Worm (Caenorhabditis elegans) whole organism, L1 larva: ENCODE results near the gene spig-7.

ENCODE experiments used
- ama-1 ChIP-seq: fragments of 150-350 bp; optimal IDR thresholded peaks from 2 replicates; lab custom pipeline; 2014
- elt-2 ChIP-seq: sonication (generic microtip); optimal IDR thresholded peaks from 2 replicates; lab custom pipeline; 2016; ENCODE audit warnings: missing genetic modification characterization, mild to moderate bottlenecking, inconsistent platforms, missing compliant biosample characterization, missing genetic modification reagents
- fkh-8 ChIP-seq: sonication (generic microtip); optimal IDR thresholded peaks from 2 replicates; lab custom pipeline; 2016; ENCODE audit warnings: mild to moderate bottlenecking, missing genetic modification characterization, missing compliant biosample characterization
- lin-13 ChIP-seq: fragments of 150-350 bp; optimal IDR thresholded peaks from 2 replicates; lab custom pipeline; 2014; ENCODE audit warnings: missing biosample characterization, missing genetic modification reagents, missing genetic modification characterization
- nhr-12 ChIP-seq: sonication (generic microtip); optimal IDR thresholded peaks from 2 replicates; lab custom pipeline; 2017; ENCODE audit warnings: missing biosample characterization, missing genetic modification characterization
- nhr-28 ChIP-seq: fragments of 150-350 bp; optimal IDR thresholded peaks from 2 replicates; lab custom pipeline; 2014; ENCODE audit warnings: missing biosample characterization, missing genetic modification characterization
- snpc-4 ChIP-seq: fragments of 150-350 bp; optimal IDR thresholded peaks from 2 replicates; lab custom pipeline; 2014; ENCODE audit warnings: missing biosample characterization, missing genetic modification characterization
- ztf-11 ChIP-seq, 2 experiments: sonication (generic microtip); optimal IDR thresholded peaks; 2 replicates each; lab custom pipeline; 2016 to 2017; ENCODE audit warnings: missing genetic modification characterization in 2 of 2, missing biosample characterization in 1 of 2, missing compliant biosample characterization in 1 of 2

- TF ChIP-seq ama-1 (lab: Kevin White, UChicago): no peak
- no peak for TF ChIP-seq lin-13 (GFP tag; lab: Kevin White, UChicago)
- no peak for TF ChIP-seq nhr-28
- no peak for TF ChIP-seq ztf-11 (tag; optimal IDR thresholded peaks at IDR 0.05; lab: Kevin White, UChicago)
- TF ChIP-seq nhr-12 (tag; lab: Kevin White, UChicago): no peak
- no peak for TF ChIP-seq elt-2 (tag; lab: Kevin White, UChicago)
- no peak for TF ChIP-seq fkh-8 (tag; lab: Kevin White, UChicago)
- TF ChIP-seq snpc-4 (tag; lab: Kevin White, UChicago): no peak
Observed at ce11 chrV:1532455-1532854, 37.9 kb downstream of the spig-7 start.
